Worm (Caenorhabditis elegans) whole organism, young adult: Measurements from ENCODE around the gene pch-2.

ENCODE experiments used
- B0261.1 ChIP-seq: sonication (generic microtip); optimal IDR thresholded peaks from 2 replicates; lab custom pipeline; 2016; ENCODE audit warnings: mild to moderate bottlenecking, missing genetic modification characterization, moderate library complexity, missing compliant biosample characterization
- B0336.3 ChIP-seq: fragments of 200-800 bp; sonication (Bioruptor generic); IDR thresholded peaks from 2 replicates; pipeline ENCODE4 v1.3.6; 2022; ENCODE audit warnings: missing genetic modification characterization, missing compliant biosample characterization
- C17E4.6 ChIP-seq: fragments of 200-800 bp; sonication (Bioruptor generic); IDR thresholded peaks from 2 replicates; pipeline ENCODE4 v1.3.6; 2022; ENCODE audit warnings: missing genetic modification reagents, missing genetic modification characterization, missing compliant biosample characterization
- F23B12.7 ChIP-seq: sonication (generic microtip); optimal IDR thresholded peaks from 2 replicates; lab custom pipeline; 2017; ENCODE audit warnings: missing genetic modification characterization, mild to moderate bottlenecking, missing compliant biosample characterization, antibody characterized with exemption, moderate library complexity; ENCODE audit not compliant: insufficient read depth
- F33H1.4 ChIP-seq: fragments of 200-800 bp; sonication (Bioruptor generic); IDR thresholded peaks from 2 replicates; pipeline ENCODE4 v1.3.6; 2022; ENCODE audit warnings: missing genetic modification reagents, missing genetic modification characterization, missing compliant biosample characterization
- F39B2.1 ChIP-seq: fragments of 200-800 bp; sonication (Bioruptor generic); IDR thresholded peaks from 2 replicates; pipeline ENCODE4 v1.3.6; 2022; ENCODE audit warnings: missing genetic modification reagents, missing genetic modification characterization, missing compliant biosample characterization
- F55B11.4 ChIP-seq: sonication (generic microtip); optimal IDR thresholded peaks from 2 replicates; lab custom pipeline; 2016; ENCODE audit warnings: missing compliant biosample characterization, missing genetic modification characterization, borderline replicate concordance; ENCODE audit not compliant: insufficient read depth
- F57A8.1 ChIP-seq: fragments of 200-800 bp; sonication (Bioruptor generic); optimal IDR thresholded peaks from 2 replicates; lab custom pipeline; 2018; ENCODE audit warnings: mild to moderate bottlenecking, missing genetic modification characterization, moderate library complexity, missing compliant biosample characterization
- K11D2.4 ChIP-seq: fragments of 200-800 bp; sonication (Bioruptor generic); IDR thresholded peaks from 2 replicates; pipeline ENCODE4 v1.3.6; 2022; ENCODE audit warnings: missing genetic modification reagents, missing genetic modification characterization, missing compliant biosample characterization
- Y53G8AR.9 ChIP-seq: fragments of 200-800 bp; sonication (Bioruptor generic); conservative IDR thresholded peaks from 2 replicates; pipeline ENCODE4 v1.3.6; 2022; ENCODE audit warnings: missing genetic modification reagents, missing genetic modification characterization, missing compliant biosample characterization
- Y56A3A.18 ChIP-seq: fragments of 200-800 bp; sonication (Bioruptor generic); IDR thresholded peaks from 2 replicates; pipeline ENCODE4 v1.3.6; 2022; ENCODE audit warnings: missing genetic modification reagents, missing genetic modification characterization, missing compliant biosample characterization
- Y67H2A.10 ChIP-seq: fragments of 200-800 bp; sonication (Bioruptor generic); conservative IDR thresholded peaks from 2 replicates; pipeline ENCODE4 v1.3.6; 2022; ENCODE audit warnings: missing genetic modification reagents, missing genetic modification characterization, missing compliant biosample characterization
- aptf-2 ChIP-seq: fragments of 200-800 bp; sonication (Bioruptor generic); conservative IDR thresholded peaks from 2 replicates; pipeline ENCODE4 v1.3.6; 2022; ENCODE audit warnings: missing genetic modification reagents, missing genetic modification characterization, missing compliant biosample characterization
- aptf-3 ChIP-seq: fragments of 200-800 bp; sonication (Bioruptor generic); IDR thresholded peaks from 2 replicates; pipeline ENCODE4 v1.3.6; 2022; ENCODE audit warnings: missing genetic modification characterization, missing compliant biosample characterization
- attf-6 ChIP-seq: fragments of 200-800 bp; sonication (Bioruptor generic); IDR thresholded peaks from 2 replicates; pipeline ENCODE4 v1.3.6; 2022; ENCODE audit warnings: missing genetic modification reagents, missing genetic modification characterization, missing compliant biosample characterization
- ceh-27 ChIP-seq: fragments of 200-800 bp; sonication (Bioruptor generic); optimal IDR thresholded peaks from 2 replicates; lab custom pipeline; 2018; ENCODE audit warnings: mild to moderate bottlenecking, missing genetic modification characterization, moderate library complexity, missing compliant biosample characterization
- ceh-40 ChIP-seq: fragments of 200-800 bp; sonication (Bioruptor generic); IDR thresholded peaks from 2 replicates; pipeline ENCODE4 v1.3.6; 2022; ENCODE audit warnings: missing genetic modification characterization, missing compliant biosample characterization
- chd-7 ChIP-seq: sonication (generic microtip); optimal IDR thresholded peaks from 2 replicates; lab custom pipeline; 2016; ENCODE audit warnings: mild to moderate bottlenecking, missing genetic modification characterization, moderate library complexity, missing compliant biosample characterization
- dpff-1 ChIP-seq: sonication (generic microtip); optimal IDR thresholded peaks from 2 replicates; lab custom pipeline; 2017; ENCODE audit warnings: mild to moderate bottlenecking, missing genetic modification characterization, missing compliant biosample characterization
- ekl-4 ChIP-seq: fragments of 200-800 bp; sonication (Bioruptor generic); IDR thresholded peaks from 2 replicates; pipeline ENCODE4 v1.3.6; 2022; ENCODE audit warnings: missing genetic modification reagents, missing genetic modification characterization, missing compliant biosample characterization
- hmg-1.2 ChIP-seq: fragments of 200-800 bp; sonication (Bioruptor generic); IDR thresholded peaks from 2 replicates; pipeline ENCODE4 v1.3.6; 2022; ENCODE audit warnings: missing genetic modification reagents, missing genetic modification characterization, missing compliant biosample characterization
- hrde-1 ChIP-seq: sonication (generic microtip); optimal IDR thresholded peaks from 2 replicates; lab custom pipeline; 2016; ENCODE audit warnings: missing genetic modification characterization, mild to moderate bottlenecking, missing compliant biosample characterization, moderate library complexity, missing genotype, missing genetic modification reagents, borderline replicate concordance
- lag-1 ChIP-seq: fragments of 200-800 bp; sonication (Bioruptor generic); IDR thresholded peaks from 2 replicates; pipeline ENCODE4 v1.3.6; 2022; ENCODE audit warnings: missing genetic modification reagents, missing genetic modification characterization, missing compliant biosample characterization
- lin-35 ChIP-seq, 3 experiments: fragments of 150-350 bp in 2 of 3; sonication (generic microtip) in 1 of 3; optimal IDR thresholded peaks; 2 replicates each; lab custom pipeline; 2014 to 2018; ENCODE audit warnings: missing biosample characterization in 3 of 3, missing genetic modification characterization in 3 of 3, missing genetic modification reagents in 3 of 3
- lin-54 ChIP-seq: fragments of 200-800 bp; sonication (Bioruptor generic); optimal IDR thresholded peaks from 2 replicates; lab custom pipeline; 2018; ENCODE audit warnings: mild to moderate bottlenecking, missing genetic modification characterization, missing compliant biosample characterization
- lsl-1 ChIP-seq: fragments of 200-800 bp; sonication (Bioruptor generic); optimal IDR thresholded peaks from 2 replicates; lab custom pipeline; 2018; ENCODE audit warnings: mild to moderate bottlenecking, missing genetic modification characterization, moderate library complexity, missing compliant biosample characterization
- lsy-27 ChIP-seq: sonication (generic microtip); optimal IDR thresholded peaks from 2 replicates; lab custom pipeline; 2017; ENCODE audit warnings: missing genetic modification characterization, mild to moderate bottlenecking, missing compliant biosample characterization, antibody characterized with exemption, missing genotype, borderline replicate concordance; ENCODE audit not compliant: insufficient read depth
- madf-8 ChIP-seq: fragments of 200-800 bp; sonication (Bioruptor generic); conservative IDR thresholded peaks from 2 replicates; pipeline ENCODE4 v1.3.6; 2022; ENCODE audit warnings: missing genetic modification reagents, missing genetic modification characterization, missing compliant biosample characterization
- mel-28 ChIP-seq: sonication (generic microtip); optimal IDR thresholded peaks from 2 replicates; lab custom pipeline; 2016; ENCODE audit warnings: borderline replicate concordance, mild to moderate bottlenecking, missing genetic modification characterization, missing compliant biosample characterization
- nfya-1 ChIP-seq: sonication (generic microtip); optimal IDR thresholded peaks from 2 replicates; lab custom pipeline; 2017; ENCODE audit warnings: antibody characterized with exemption, missing compliant biosample characterization, missing genetic modification characterization, borderline replicate concordance; ENCODE audit not compliant: insufficient read depth
- nfya-2 ChIP-seq: fragments of 200-800 bp; sonication (Bioruptor generic); IDR thresholded peaks from 2 replicates; pipeline ENCODE4 v1.3.6; 2022; ENCODE audit warnings: missing genetic modification reagents, missing genetic modification characterization, missing compliant biosample characterization
- rcor-1 ChIP-seq: fragments of 200-800 bp; sonication (Bioruptor generic); IDR thresholded peaks from 2 replicates; pipeline ENCODE4 v1.3.6; 2022; ENCODE audit warnings: missing genetic modification reagents, missing genetic modification characterization, missing compliant biosample characterization
- rec-8 ChIP-seq, 2 experiments: sonication (generic microtip); optimal IDR thresholded peaks; 2 replicates each; lab custom pipeline; 2016; ENCODE audit warnings: mild to moderate bottlenecking in 2 of 2, missing genetic modification characterization in 2 of 2, missing genetic modification reagents in 2 of 2, missing genotype in 2 of 2, missing biosample characterization in 1 of 2, missing compliant biosample characterization in 1 of 2, moderate library complexity in 1 of 2
- sdz-38 ChIP-seq: sonication (generic microtip); optimal IDR thresholded peaks from 2 replicates; lab custom pipeline; 2016; ENCODE audit warnings: missing genotype, missing genetic modification characterization, missing compliant biosample characterization
- sea-2 ChIP-seq: fragments of 200-800 bp; sonication (Bioruptor generic); IDR thresholded peaks from 2 replicates; pipeline ENCODE4 v1.3.6; 2022; ENCODE audit warnings: missing genetic modification characterization, missing compliant biosample characterization
- snpc-3.4 ChIP-seq: sonication (generic microtip); optimal IDR thresholded peaks from 2 replicates; lab custom pipeline; 2017; ENCODE audit warnings: missing genetic modification characterization, mild to moderate bottlenecking, missing compliant biosample characterization, antibody characterized with exemption, moderate library complexity, missing genotype, missing genetic modification reagents
- snpc-4 ChIP-seq, 5 experiments: fragments of 150-350 bp in 1 of 5; sonication (generic microtip) in 4 of 5; optimal IDR thresholded peaks; 2 replicates each; lab custom pipeline; 2014 to 2018; ENCODE audit warnings: missing genetic modification characterization in 5 of 5, missing biosample characterization in 3 of 5, antibody characterized with exemption in 2 of 5, mild to moderate bottlenecking in 2 of 5, missing compliant biosample characterization in 2 of 5, missing genotype in 2 of 5, moderate library complexity in 2 of 5, missing genetic modification reagents in 1 of 5
- somi-1 ChIP-seq: fragments of 200-800 bp; sonication (Bioruptor generic); optimal IDR thresholded peaks from 2 replicates; lab custom pipeline; 2018; ENCODE audit warnings: mild to moderate bottlenecking, missing genetic modification characterization, missing compliant biosample characterization
- unc-130 ChIP-seq: sonication (generic microtip); optimal IDR thresholded peaks from 2 replicates; lab custom pipeline; 2016; ENCODE audit warnings: missing genetic modification reagents, missing genetic modification characterization, missing compliant biosample characterization
- unc-62 ChIP-seq: fragments of 150-350 bp; optimal IDR thresholded peaks from 2 replicates; lab custom pipeline; 2014; ENCODE audit warnings: missing biosample characterization, missing genetic modification reagents, missing genetic modification characterization
- zim-3 ChIP-seq: sonication (generic microtip); optimal IDR thresholded peaks from 2 replicates; lab custom pipeline; 2017; ENCODE audit warnings: mild to moderate bottlenecking, missing genetic modification characterization, moderate library complexity, missing compliant biosample characterization
- ztf-25 ChIP-seq: fragments of 200-800 bp; sonication (Bioruptor generic); IDR thresholded peaks from 2 replicates; pipeline ENCODE4 v1.3.6; 2022; ENCODE audit warnings: missing genetic modification reagents, missing genetic modification characterization, missing compliant biosample characterization
- ztf-26 ChIP-seq: sonication (generic microtip); optimal IDR thresholded peaks from 2 replicates; lab custom pipeline; 2017; ENCODE audit warnings: missing genetic modification characterization, missing compliant biosample characterization
- ztf-28 ChIP-seq: fragments of 200-800 bp; sonication (Bioruptor generic); IDR thresholded peaks from 2 replicates; pipeline ENCODE4 v1.3.6; 2022; ENCODE audit warnings: missing genetic modification reagents, missing genetic modification characterization, missing compliant biosample characterization
- ztf-3 ChIP-seq: fragments of 200-800 bp; sonication (Bioruptor generic); optimal IDR thresholded peaks from 2 replicates; lab custom pipeline; 2018; ENCODE audit warnings: mild to moderate bottlenecking, missing genetic modification characterization, missing compliant biosample characterization
- ztf-6 ChIP-seq: fragments of 200-800 bp; sonication (Bioruptor generic); IDR thresholded peaks from 2 replicates; pipeline ENCODE4 v1.3.6; 2022; ENCODE audit warnings: missing genetic modification reagents, missing genetic modification characterization, missing compliant biosample characterization

Gene pch-2

DNA sequence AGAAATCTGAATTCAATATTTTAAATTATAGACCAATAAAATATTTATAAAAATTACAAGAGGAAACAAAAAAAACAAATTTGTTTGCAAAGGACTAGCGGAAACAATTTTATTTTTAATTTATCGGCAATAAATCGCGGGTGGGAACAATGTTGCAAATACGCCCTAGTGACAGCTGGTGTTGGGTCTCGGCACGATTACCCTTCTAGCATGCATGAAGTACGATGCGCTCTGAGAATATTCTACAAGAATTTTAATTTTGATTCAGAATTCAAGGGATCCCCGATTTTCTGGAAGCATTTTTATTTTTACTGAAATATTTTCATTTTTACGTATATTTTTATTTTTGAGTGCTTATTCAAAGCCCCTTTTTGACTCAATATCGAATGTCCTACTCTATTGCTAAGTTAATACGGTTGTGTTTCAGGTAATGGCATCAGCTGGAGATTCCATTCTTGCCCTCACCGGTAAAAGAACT, 26.9 kb downstream of the pch-2 start, which contains the start of the genes mig-5 and cct-1 (continued):
- TF ChIP-seq snpc-4 (GFP tag; optimal IDR thresholded peaks at IDR 0.05; lab: Kevin White, UChicago) (peak; percentile 57), snpc-4 (tag; optimal IDR thresholded peaks at IDR 0.05; lab: Kevin White, UChicago) (peak; percentile 75 to 83 (median 76)), rcor-1 (GFP tag; lab: Robert Waterston, UW) (peak; percentile 91), somi-1 (peak; percentile 87), B0336.3 (GFP tag; lab: Robert Waterston, UW) (peak; percentile 79), snpc-3.4 (tag; lab: Kevin White, UChicago) (peak; percentile 26), ceh-27 (peak; percentile 84), Y56A3A.18 (GFP tag; lab: Robert Waterston, UW) (peak; percentile 86; the same call in 1 of the 2 replicates), nfya-1 (tag; lab: Kevin White, UChicago) (no peak), hrde-1 (tag; lab: Kevin White, UChicago) (peak; percentile 17), ztf-6 (GFP tag; lab: Robert Waterston, UW) (no peak), unc-62 (GFP tag; lab: Kevin White, UChicago) (no peak), sea-2 (GFP tag; lab: Robert Waterston, UW) (no peak), F33H1.4 (peak; percentile 100), F23B12.7 (tag; lab: Kevin White, UChicago) (peak; percentile 83), madf-8 (GFP tag; lab: Robert Waterston, UW) (peak; percentile 71), B0261.1 (tag; lab: Kevin White, UChicago) (no peak), dpff-1 (tag; lab: Kevin White, UChicago) (no peak), unc-130 (GFP tag; lab: Kevin White, UChicago) (peak; percentile 67), nfya-2 (GFP tag; lab: Robert Waterston, UW) (no peak), rec-8 (tag; optimal IDR thresholded peaks at IDR 0.05; lab: Kevin White, UChicago) (no peak), Y67H2A.10 (GFP tag; lab: Robert Waterston, UW) (peak; percentile 54; the same call in 1 of the 2 replicates), ceh-40 (no peak), aptf-2 (GFP tag; lab: Robert Waterston, UW) (no peak), ztf-3 (GFP tag; lab: Kevin White, UChicago) (peak; percentile 27), hmg-1.2 (GFP tag; lab: Robert Waterston, UW) (peak; percentile 75), F39B2.1 (GFP tag; lab: Robert Waterston, UW) (no peak), C17E4.6 (peak; percentile 81), F57A8.1 (GFP tag; lab: Kevin White, UChicago) (no peak), K11D2.4 (GFP tag; lab: Robert Waterston, UW) (peak; percentile 94), zim-3 (tag; lab: Kevin White, UChicago) (no peak), Y53G8AR.9 (GFP tag; lab: Robert Waterston, UW) (peak; percentile 77; the same call in 1 of the 2 replicates), sdz-38 (tag; lab: Kevin White, UChicago) (no peak), lin-54 (peak; percentile 90), ekl-4 (GFP tag; lab: Robert Waterston, UW) (peak; percentile 91), lsl-1 (peak; percentile 79), mel-28 (tag; lab: Kevin White, UChicago) (no peak), chd-7 (peak; percentile 7), F55B11.4 (tag; lab: Kevin White, UChicago) (no peak), lag-1 (GFP tag; lab: Robert Waterston, UW) (no peak), ztf-25 (GFP tag; lab: Robert Waterston, UW) (no peak), lsy-27 (tag; lab: Kevin White, UChicago) (no peak), lin-35 (GFP tag; optimal IDR thresholded peaks at IDR 0.05; lab: Kevin White, UChicago) (peak in 2 of 3 experiments; percentile 77 to 92), aptf-3 (GFP tag; lab: Robert Waterston, UW) (no peak), ztf-28 (GFP tag; lab: Robert Waterston, UW) (0 out of 2 replicates have a peak, but pooled peaks have one; percentile 18), ztf-26 (tag; lab: Kevin White, UChicago) (peak; percentile 74), attf-6 (GFP tag; lab: Robert Waterston, UW) (0 out of 2 replicates have a peak, but pooled peaks have one; percentile 33)
